Worm (Caenorhabditis elegans): ENCODE measurements around the gene F13H8.12.

F13H8.12 gene

ce11 chrII:6236093-6236945 lies 26.0 kb upstream of the F13H8.12 start:
- TF ChIP-seq daf-16 (GFP tag; optimal IDR thresholded peaks at IDR 0.05) (peak in 1 of 2 experiments; percentile 44), daf-16 (tag; optimal IDR thresholded peaks at IDR 0.05) (peak; percentile 65), hmg-1.1 (GFP tag; IDR thresholded peaks at IDR 0.05) (peak; percentile 32; the same call in 1 of the 2 replicates), madf-9 (GFP tag; conservative IDR thresholded peaks at IDR 0.05) (peak; percentile 49; the same call in 1 of the 2 replicates), unc-62 (GFP tag; optimal IDR thresholded peaks at IDR 0.05 in 1 of 2) (peak in 1 of 2 experiments; percentile 60), unc-62 (tag; optimal IDR thresholded peaks at IDR 0.05) (no peak), nhr-6 (tag; optimal IDR thresholded peaks at IDR 0.05) (peak; percentile 49), hlh-30 (tag; optimal IDR thresholded peaks at IDR 0.05; ENCODE audit: insufficient read depth) (peak; percentile 49), F49E8.2 (tag; optimal IDR thresholded peaks at IDR 0.05; ENCODE audit: borderline replicate concordance) (no peak), skn-1 (tag; optimal IDR thresholded peaks at IDR 0.05) (no peak), nhr-11 (tag; optimal IDR thresholded peaks at IDR 0.05) (no peak), mdl-1 (tag; optimal IDR thresholded peaks at IDR 0.05) (peak in 1 of 2 experiments; percentile 27), nhr-76 (tag; optimal IDR thresholded peaks at IDR 0.05) (no peak), hlh-11 (tag; optimal IDR thresholded peaks at IDR 0.05) (peak; percentile 59)

ce11 chrII:6241758-6242157 lies 20.6 kb upstream of the F13H8.12 start, which contains the start of gene T24H7.8:
Gene T24H7.8 (plus strand): TSS chrII:6242058.
- TF ChIP-seq lin-38 (GFP tag; IDR thresholded peaks at IDR 0.05): no peak
- no peak for TF ChIP-seq pqm-1 (tag; optimal IDR thresholded peaks at IDR 0.05)
- TF ChIP-seq attf-4 (tag; optimal IDR thresholded peaks at IDR 0.05): no peak
- TF ChIP-seq zfp-3 (GFP tag; conservative IDR thresholded peaks at IDR 0.05): no peak
- no peak for TF ChIP-seq dve-1 (tag; optimal IDR thresholded peaks at IDR 0.05; ENCODE audit: insufficient read depth)
- TF ChIP-seq zip-2 (tag; optimal IDR thresholded peaks at IDR 0.05): no peak
- no peak for TF ChIP-seq rbr-2 (tag; optimal IDR thresholded peaks at IDR 0.05)
- no peak for TF ChIP-seq daf-16 (GFP tag; optimal IDR thresholded peaks at IDR 0.05)
- TF ChIP-seq daf-16 (tag; optimal IDR thresholded peaks at IDR 0.05): no peak
- TF ChIP-seq vab-7 (GFP tag; IDR thresholded peaks at IDR 0.05): no peak
- no peak for TF ChIP-seq fkh-10 (GFP tag; optimal IDR thresholded peaks at IDR 0.05)
- no peak for TF ChIP-seq dmd-6 (GFP tag; IDR thresholded peaks at IDR 0.05)
- no peak for TF ChIP-seq ceh-32 (tag; optimal IDR thresholded peaks at IDR 0.05; ENCODE audit: poor library complexity)
- TF ChIP-seq nhr-6 (tag; optimal IDR thresholded peaks at IDR 0.05): no peak
- no peak for TF ChIP-seq T26A8.4 (GFP tag; IDR thresholded peaks at IDR 0.05)
- no peak for TF ChIP-seq daf-8 (GFP tag; IDR thresholded peaks at IDR 0.05)
- TF ChIP-seq nhr-237 (tag; optimal IDR thresholded peaks at IDR 0.05): no peak
- TF ChIP-seq zfp-2 (tag; optimal IDR thresholded peaks at IDR 0.05): no peak
- no peak for TF ChIP-seq nhr-48 (tag; optimal IDR thresholded peaks at IDR 0.05)
- TF ChIP-seq saeg-2 (GFP tag; IDR thresholded peaks at IDR 0.05): no peak

DNA sequence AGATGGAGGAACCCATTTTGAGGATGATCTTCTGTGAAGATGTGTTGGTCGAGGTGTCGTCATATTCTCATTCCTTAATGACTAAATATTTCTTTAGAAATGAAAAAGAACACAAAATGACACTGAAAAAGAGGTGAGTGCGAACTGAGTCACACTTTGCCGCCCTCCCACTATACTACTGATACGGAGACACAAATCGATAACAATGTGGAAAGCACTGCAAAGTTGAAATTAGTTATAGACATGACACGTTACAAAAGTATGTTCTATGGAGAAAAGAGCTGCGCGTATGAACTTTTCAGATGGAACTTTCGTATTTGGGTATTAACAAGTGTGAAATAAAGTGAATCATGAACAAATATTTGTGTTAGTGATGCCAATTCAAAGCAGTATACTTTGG lies 18.2 kb upstream of the F13H8.12 start, which contains the start of gene tat-4:
Gene tat-4, minus strand, starts transcription at position 117 of the 400 bp plus-strand sequence.
- TF ChIP-seq T26A8.4 (GFP tag; IDR thresholded peaks at IDR 0.05) (no peak), nhr-6 (tag; optimal IDR thresholded peaks at IDR 0.05) (peak; percentile 24), ceh-20 (GFP tag; IDR thresholded peaks at IDR 0.05) (no peak), aha-1 (tag) (peak; percentile 14), dve-1 (tag; optimal IDR thresholded peaks at IDR 0.05; ENCODE audit: insufficient read depth) (peak; percentile 12), pqm-1 (tag; optimal IDR thresholded peaks at IDR 0.05) (peak; percentile 89), Y75B8A.6 (GFP tag; IDR thresholded peaks at IDR 0.05) (no peak), Y48G9A.11 (GFP tag; IDR thresholded peaks at IDR 0.05) (no peak), sdz-12 (GFP tag; optimal IDR thresholded peaks at IDR 0.05) (no peak), lsy-2 (tag; optimal IDR thresholded peaks at IDR 0.05) (no peak), ZK546.5 (tag; optimal IDR thresholded peaks at IDR 0.05) (no peak), nhr-28 (tag; optimal IDR thresholded peaks at IDR 0.05) (peak; percentile 81), tra-1 (GFP tag; IDR thresholded peaks at IDR 0.05) (no peak), dmd-8 (GFP tag; IDR thresholded peaks at IDR 0.05) (no peak), daf-8 (GFP tag; IDR thresholded peaks at IDR 0.05) (no peak), duxl-1 (tag; optimal IDR thresholded peaks at IDR 0.05; ENCODE audit: poor library complexity) (no peak)

Data from whole organism, L4 larva.